Worm (Caenorhabditis elegans): ENCODE data around the gene T13C2.3.

- TF ChIP-seq fkh-10 (GFP tag; optimal IDR thresholded peaks at IDR 0.05) (no peak), ceh-2 (tag; optimal IDR thresholded peaks at IDR 0.05) (no peak), elt-2 (tag; optimal IDR thresholded peaks at IDR 0.05) (peak; percentile 3), mec-3 (tag; optimal IDR thresholded peaks at IDR 0.05; ENCODE audit: borderline replicate concordance) (no peak), pha-4 (tag; optimal IDR thresholded peaks at IDR 0.05) (no peak), F13H6.1 (tag; optimal IDR thresholded peaks at IDR 0.05) (no peak), lin-11 (tag; optimal IDR thresholded peaks at IDR 0.05) (no peak), sox-2 (GFP tag; IDR thresholded peaks at IDR 0.05) (no peak)
These were observed 47.9 kb downstream of the T13C2.3 start for ce11 chrII:6836762-6837566.
